Fruit fly (Drosophila melanogaster) whole organism, embryonic: ENCODE results near the gene CG17717.

ENCODE experiments used
- Antp ChIP-seq: fragments of 200-800 bp; sonication (Bioruptor generic); optimal IDR thresholded peaks from 3 replicates; lab custom pipeline; 2016; ENCODE audit warnings: missing biosample characterization, missing genetic modification characterization
- Asciz ChIP-seq: fragments of 200-800 bp; sonication (Bioruptor generic); optimal IDR thresholded peaks from 2 replicates; lab custom pipeline; 2017; ENCODE audit warnings: missing biosample characterization, mild to moderate bottlenecking, missing genetic modification characterization, missing genetic modification reagents
- Bteb2 ChIP-seq: fragments of 200-800 bp; sonication (Bioruptor generic); optimal IDR thresholded peaks from 2 replicates; lab custom pipeline; 2016; ENCODE audit warnings: missing biosample characterization, missing genetic modification characterization
- CG1024 ChIP-seq: fragments of 200-800 bp; sonication (Bioruptor generic); IDR thresholded peaks from 2 replicates; pipeline ENCODE4 v1.3.6; 2022; ENCODE audit warnings: missing biosample characterization, missing genetic modification characterization
- CG10565 ChIP-seq: fragments of 200-800 bp; sonication (Bioruptor generic); optimal IDR thresholded peaks from 3 replicates; lab custom pipeline; 2016; ENCODE audit warnings: missing biosample characterization, mild to moderate bottlenecking, missing genetic modification characterization
- CG11093 ChIP-seq: fragments of 200-800 bp; sonication (Bioruptor generic); IDR thresholded peaks from 3 replicates; pipeline ENCODE4 v1.3.6; 2022; ENCODE audit warnings: missing biosample characterization, missing genetic modification characterization
- CG11504 ChIP-seq: fragments of 200-800 bp; sonication (Bioruptor generic); optimal IDR thresholded peaks from 3 replicates; lab custom pipeline; 2019; ENCODE audit warnings: missing biosample characterization, mild to moderate bottlenecking, missing genetic modification characterization, moderate library complexity
- CG12659 ChIP-seq: fragments of 200-800 bp; sonication (Bioruptor generic); optimal IDR thresholded peaks from 3 replicates; lab custom pipeline; 2017; ENCODE audit warnings: mild to moderate bottlenecking, missing biosample characterization, missing genetic modification reagents, missing genetic modification characterization
- CG14667 ChIP-seq: fragments of 200-800 bp; sonication (Bioruptor generic); IDR thresholded peaks from 2 replicates; pipeline ENCODE4 v1.3.6; 2022; ENCODE audit warnings: missing biosample characterization, missing genetic modification characterization
- CG15011 ChIP-seq: fragments of 200-800 bp; sonication (Bioruptor generic); optimal IDR thresholded peaks from 3 replicates; lab custom pipeline; 2018; ENCODE audit warnings: missing biosample characterization, mild to moderate bottlenecking, missing genetic modification characterization
- CG1603 ChIP-seq: fragments of 200-800 bp; sonication (Bioruptor generic); optimal IDR thresholded peaks from 2 replicates; lab custom pipeline; 2019; ENCODE audit warnings: missing biosample characterization, mild to moderate bottlenecking, missing genetic modification characterization, moderate library complexity
- CG2712 ChIP-seq: fragments of 200-800 bp; optimal IDR thresholded peaks from 3 replicates; lab custom pipeline; 2019; ENCODE audit warnings: missing biosample characterization, mild to moderate bottlenecking, missing genetic modification characterization, moderate library complexity
- CG31224 ChIP-seq: fragments of 200-800 bp; sonication (Bioruptor generic); IDR thresholded peaks from 2 replicates; pipeline ENCODE4 v1.3.6; 2022; ENCODE audit warnings: missing biosample characterization, missing genetic modification characterization
- CG31365 ChIP-seq: fragments of 200-800 bp; sonication (Bioruptor generic); optimal IDR thresholded peaks from 2 replicates; lab custom pipeline; 2018; ENCODE audit warnings: missing biosample characterization, mild to moderate bottlenecking, missing genetic modification characterization
- CG32767 ChIP-seq: fragments of 200-800 bp; sonication (Bioruptor generic); IDR thresholded peaks from 2 replicates; pipeline ENCODE4 v1.3.6; 2022; ENCODE audit warnings: missing biosample characterization, missing genetic modification characterization
- CG4328 ChIP-seq: fragments of 200-800 bp; sonication (Bioruptor generic); optimal IDR thresholded peaks from 3 replicates; lab custom pipeline; 2017; ENCODE audit warnings: missing biosample characterization, missing genetic modification reagents, missing genetic modification characterization
- CG4617 ChIP-seq: fragments of 200-800 bp; sonication (Bioruptor generic); optimal IDR thresholded peaks from 3 replicates; lab custom pipeline; 2016; ENCODE audit warnings: missing biosample characterization, missing genetic modification characterization, borderline replicate concordance
- CG5245 ChIP-seq: fragments of 200-800 bp; sonication (Bioruptor generic); optimal IDR thresholded peaks from 3 replicates; lab custom pipeline; 2016; ENCODE audit warnings: missing biosample characterization, missing genetic modification characterization
- CG7928 ChIP-seq: fragments of 200-800 bp; sonication (Bioruptor generic); optimal IDR thresholded peaks from 2 replicates; lab custom pipeline; 2017; ENCODE audit warnings: missing biosample characterization, mild to moderate bottlenecking, missing genetic modification characterization
- CG7987 ChIP-seq: fragments of 200-800 bp; sonication (Bioruptor generic); optimal IDR thresholded peaks from 2 replicates; lab custom pipeline; 2018; ENCODE audit warnings: missing biosample characterization, mild to moderate bottlenecking, missing genetic modification characterization, moderate library complexity
- CG9797 ChIP-seq: fragments of 200-800 bp; sonication (Bioruptor generic); optimal IDR thresholded peaks from 3 replicates; lab custom pipeline; 2018; ENCODE audit warnings: missing biosample characterization, mild to moderate bottlenecking, missing genetic modification characterization
- Camta ChIP-seq: fragments of 200-800 bp; sonication (Bioruptor generic); optimal IDR thresholded peaks from 2 replicates; lab custom pipeline; 2016; ENCODE audit warnings: missing biosample characterization, missing genetic modification characterization
- CrebB ChIP-seq: fragments of 200-800 bp; sonication (Bioruptor generic); optimal IDR thresholded peaks from 3 replicates; lab custom pipeline; 2018; ENCODE audit warnings: missing biosample characterization, mild to moderate bottlenecking, missing genetic modification characterization
- Dll ChIP-seq: fragments of 200-800 bp; sonication (Bioruptor generic); IDR thresholded peaks from 4 replicates; pipeline ENCODE4 v1.3.6; 2022; ENCODE audit warnings: missing biosample characterization, missing genetic modification characterization; ENCODE audit not compliant: partially characterized antibody
- Doc2 ChIP-seq: fragments of 200-800 bp; sonication (Bioruptor generic); IDR thresholded peaks from 2 replicates; pipeline ENCODE4 v1.3.6; 2022; ENCODE audit warnings: missing biosample characterization, missing genetic modification characterization
- H2.0 ChIP-seq: fragments of 200-800 bp; sonication (Bioruptor generic); IDR thresholded peaks from 2 replicates; pipeline ENCODE4 v1.3.6; 2022; ENCODE audit warnings: missing biosample characterization, missing genetic modification characterization
- HLH54F ChIP-seq: fragments of 200-800 bp; sonication (Bioruptor generic); optimal IDR thresholded peaks from 3 replicates; lab custom pipeline; 2016; ENCODE audit warnings: missing biosample characterization, missing genetic modification characterization
- MBD-R2 ChIP-seq: fragments of 200-800 bp; sonication (Bioruptor generic); IDR thresholded peaks from 2 replicates; pipeline ENCODE4 v1.3.6; 2022; ENCODE audit warnings: missing biosample characterization, missing genetic modification characterization
- NFAT ChIP-seq: fragments of 200-800 bp; sonication (Bioruptor generic); IDR thresholded peaks from 2 replicates; pipeline ENCODE4 v1.3.6; 2022; ENCODE audit warnings: missing biosample characterization, missing genetic modification characterization
- Opbp ChIP-seq: fragments of 200-800 bp; sonication (Bioruptor generic); IDR thresholded peaks from 3 replicates; pipeline ENCODE4 v1.3.6; 2022; ENCODE audit warnings: missing biosample characterization, missing genetic modification characterization; ENCODE audit not compliant: partially characterized antibody
- PHDP ChIP-seq: fragments of 200-800 bp; sonication (Bioruptor generic); optimal IDR thresholded peaks from 3 replicates; lab custom pipeline; 2018; ENCODE audit warnings: missing biosample characterization, mild to moderate bottlenecking, missing genetic modification characterization, moderate library complexity
- Poxn ChIP-seq: fragments of 200-800 bp; sonication (Bioruptor generic); IDR thresholded peaks from 2 replicates; pipeline ENCODE4 v1.3.6; 2022; ENCODE audit warnings: missing biosample characterization, missing genetic modification characterization
- Rfx ChIP-seq: fragments of 200-800 bp; sonication (Bioruptor generic); IDR thresholded peaks from 2 replicates; pipeline ENCODE4 v1.3.6; 2022; ENCODE audit warnings: missing biosample characterization, missing genetic modification characterization
- Side ChIP-seq: fragments of 200-800 bp; sonication (Bioruptor generic); optimal IDR thresholded peaks from 2 replicates; lab custom pipeline; 2016; ENCODE audit warnings: missing biosample characterization, missing genetic modification characterization
- Sin3A ChIP-seq: fragments of >200 bp; optimal IDR thresholded peaks from 2 replicates; lab custom pipeline; 2018
- amos ChIP-seq: fragments of 200-800 bp; sonication (Bioruptor generic); IDR thresholded peaks from 2 replicates; pipeline ENCODE4 v1.3.6; 2022; ENCODE audit warnings: missing biosample characterization, missing genetic modification characterization; ENCODE audit not compliant: partially characterized antibody
- btn ChIP-seq: fragments of 200-800 bp; sonication (Bioruptor generic); optimal IDR thresholded peaks from 2 replicates; lab custom pipeline; 2016; ENCODE audit warnings: missing biosample characterization, missing genetic modification characterization
- dpn ChIP-seq, 2 experiments: fragments of 200-800 bp; sonication (Bioruptor generic); optimal IDR thresholded peaks; 3 replicates each; lab custom pipeline; 2016; ENCODE audit warnings: missing biosample characterization in 2 of 2, missing genetic modification characterization in 2 of 2
- gem ChIP-seq: fragments of 200-800 bp; sonication (Bioruptor generic); optimal IDR thresholded peaks from 2 replicates; lab custom pipeline; 2019; ENCODE audit warnings: missing biosample characterization, mild to moderate bottlenecking, missing genetic modification characterization, moderate library complexity
- hkb ChIP-seq, 2 experiments: fragments of 200-800 bp in 1 of 2; fragments of >200 bp in 1 of 2; sonication (Bioruptor generic) in 1 of 2; IDR thresholded peaks in 1 of 2; optimal IDR thresholded peaks in 1 of 2; 2 replicates each; pipeline versions ENCODE4 v1.3.6 to Lab custom; 2017 to 2022; ENCODE audit warnings: missing biosample characterization in 1 of 2, missing genetic modification characterization in 1 of 2
- hth ChIP-seq: fragments of >200 bp; optimal IDR thresholded peaks from 2 replicates; lab custom pipeline; 2017; ENCODE audit warnings: inconsistent platforms
- nerfin-2 ChIP-seq: fragments of 200-800 bp; sonication (Bioruptor generic); IDR thresholded peaks from 2 replicates; pipeline ENCODE4 v1.3.6; 2022; ENCODE audit warnings: missing biosample characterization, missing genetic modification characterization; ENCODE audit not compliant: partially characterized antibody
- org-1 ChIP-seq: fragments of 200-800 bp; sonication (Bioruptor generic); optimal IDR thresholded peaks from 2 replicates; lab custom pipeline; 2017; ENCODE audit warnings: missing biosample characterization, missing genetic modification characterization
- otp ChIP-seq: fragments of 200-800 bp; sonication (Bioruptor generic); IDR thresholded peaks from 3 replicates; pipeline ENCODE4, ENCODE4 v1.3.6; 2022; ENCODE audit warnings: missing biosample characterization, missing genetic modification characterization
- pan ChIP-seq, 4 experiments: fragments of >200 bp in 3 of 4; fragments of 200-800 bp in 1 of 4; sonication (Bioruptor generic) in 1 of 4; optimal IDR thresholded peaks in 3 of 4; IDR thresholded peaks in 1 of 4; 2 replicates each; pipeline versions ENCODE4 v1.3.6 to Lab custom; 2017 to 2022; ENCODE audit warnings: missing biosample characterization in 2 of 4, missing genetic modification characterization in 2 of 4, mixed read lengths in 1 of 4
- ranshi ChIP-seq: fragments of 200-800 bp; sonication (Bioruptor generic); IDR thresholded peaks from 2 replicates; pipeline ENCODE4 v1.3.6; 2022; ENCODE audit warnings: missing biosample characterization, missing genetic modification characterization
- salm ChIP-seq: fragments of 200-800 bp; sonication (Bioruptor generic); optimal IDR thresholded peaks from 2 replicates; lab custom pipeline; 2018; ENCODE audit warnings: missing biosample characterization, mild to moderate bottlenecking, missing genetic modification characterization
- sens-2 ChIP-seq: fragments of 200-800 bp; sonication (Bioruptor generic); IDR thresholded peaks from 2 replicates; pipeline ENCODE4 v1.3.6; 2022; ENCODE audit warnings: missing biosample characterization, missing genetic modification characterization
- tna ChIP-seq: fragments of 200-800 bp; sonication (Bioruptor generic); IDR thresholded peaks from 2 replicates; pipeline ENCODE4 v1.3.6; 2022; ENCODE audit warnings: missing biosample characterization, missing genetic modification characterization; ENCODE audit not compliant: partially characterized antibody
- usp ChIP-seq: fragments of >200 bp; optimal IDR thresholded peaks from 2 replicates; lab custom pipeline; 2017; ENCODE audit warnings: missing biosample characterization, missing genetic modification characterization

Gene CG17717

DNA sequence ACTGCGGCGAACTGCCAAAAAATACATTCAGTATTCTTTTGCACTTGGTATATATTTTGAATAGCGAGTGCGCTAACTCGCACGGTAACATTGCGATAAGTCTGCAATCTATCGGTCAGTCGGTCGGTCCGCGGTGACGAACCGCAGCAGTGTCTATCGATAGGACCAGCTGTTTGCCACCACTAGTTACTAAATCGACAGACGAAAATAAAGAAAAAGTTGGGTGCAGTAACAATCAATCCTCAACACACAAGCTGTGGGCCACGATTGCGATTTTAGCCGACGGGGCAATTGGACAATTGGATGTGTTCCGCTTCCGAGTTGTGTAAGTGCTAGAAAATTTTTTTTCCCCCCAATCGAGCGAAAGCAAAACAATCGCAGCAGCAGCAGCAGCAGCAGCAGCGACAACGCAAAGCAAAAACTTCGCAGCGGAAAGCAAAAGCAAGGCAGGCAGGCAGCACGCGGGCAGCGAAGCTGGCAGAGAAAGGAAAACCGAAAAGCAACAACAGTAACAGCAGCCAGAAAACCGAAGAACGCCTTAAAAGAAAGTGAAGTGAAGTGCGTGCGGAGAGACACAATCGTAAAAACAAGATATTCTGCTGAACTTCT is 1.7 kb downstream of the CG17717 start, which contains the start of gene Pat1 (continued):
- TF ChIP-seq CG7987 (peak; percentile 20), sens-2 (GFP tag; lab: Robert Waterston, UW) (no peak), usp (GFP tag; lab: Kevin White, UChicago) (no peak), otp (no peak), Doc2 (GFP tag; lab: Robert Waterston, UW) (no peak), CG9797 (GFP tag; lab: Kevin White, UChicago) (peak; percentile 87), NFAT (GFP tag; lab: Robert Waterston, UW) (0 out of 2 replicates have a peak, but pooled peaks have one; percentile 15), Sin3A (peak; percentile 64), salm (tag; lab: Kevin White, UChicago) (no peak), CG31365 (peak; percentile 23), Camta (GFP tag; lab: Kevin White, UChicago) (peak; percentile 29), Bteb2 (GFP tag; lab: Kevin White, UChicago) (no peak), Antp (GFP tag; lab: Kevin White, UChicago) (no peak), CG10565 (no peak), CG2712 (peak; percentile 44), gem (tag; lab: Kevin White, UChicago) (no peak), pan (optimal IDR thresholded peaks at IDR 0.05; lab: Kevin White, UChicago) (no peak), pan (GFP tag; optimal IDR thresholded peaks at IDR 0.05 in 1 of 2, IDR thresholded peaks at IDR 0.05 in 1 of 2) (peak in 1 of 2 experiments; percentile 12), CrebB (tag; lab: Kevin White, UChicago) (no peak), CG7928 (peak; percentile 31), CG31224 (no peak), amos (GFP tag; lab: Robert Waterston, UW) (peak; percentile 92), H2.0 (GFP tag; lab: Robert Waterston, UW) (no peak), MBD-R2 (peak; percentile 68), CG1603 (tag; lab: Kevin White, UChicago) (peak; percentile 77), CG15011 (GFP tag; lab: Kevin White, UChicago) (no peak), Poxn (no peak), CG11093 (no peak), tna (GFP tag; lab: Robert Waterston, UW) (peak; percentile 86), hth (no peak), Opbp (GFP tag; lab: Robert Waterston, UW) (peak; percentile 93), CG32767 (GFP tag; lab: Robert Waterston, UW) (0 out of 2 replicates have a peak, but pooled peaks have one; percentile 25), CG1024 (GFP tag; lab: Robert Waterston, UW) (no peak), org-1 (GFP tag; lab: Kevin White, UChicago) (no peak), btn (GFP tag; lab: Kevin White, UChicago) (no peak), CG5245 (GFP tag; lab: Kevin White, UChicago) (no peak), Side (no peak), CG4328 (GFP tag; lab: Kevin White, UChicago) (no peak), Dll (GFP tag; lab: Robert Waterston, UW) (peak; percentile 86), Asciz (GFP tag; lab: Kevin White, UChicago) (no peak), CG11504 (tag; lab: Kevin White, UChicago) (peak; percentile 43), Rfx (GFP tag; lab: Robert Waterston, UW) (peak; percentile 52), CG14667 (GFP tag; lab: Robert Waterston, UW) (no peak), ranshi (GFP tag; lab: Robert Waterston, UW) (no peak), dpn (GFP tag; optimal IDR thresholded peaks at IDR 0.05; lab: Kevin White, UChicago) (peak in 1 of 2 experiments; percentile 41), nerfin-2 (GFP tag; lab: Robert Waterston, UW) (peak; percentile 63), CG4617 (GFP tag; lab: Kevin White, UChicago) (peak; percentile 76), HLH54F (GFP tag; lab: Kevin White, UChicago) (peak; percentile 5), CG12659 (peak; percentile 83), hkb (optimal IDR thresholded peaks at IDR 0.05; lab: Kevin White, UChicago) (no peak), hkb (GFP tag; IDR thresholded peaks at IDR 0.05; lab: Robert Waterston, UW) (no peak), PHDP (peak; percentile 11)
